Fruit fly (Drosophila melanogaster): ENCODE measurements around the gene PKD.

- TF ChIP-seq CrebA (GFP tag; optimal IDR thresholded peaks at IDR 0.05; ENCODE audit: borderline replicate concordance) (no peak), jim (GFP tag; optimal IDR thresholded peaks at IDR 0.05) (no peak), GATAd (GFP tag; optimal IDR thresholded peaks at IDR 0.05) (no peak), Abd-B (GFP tag; optimal IDR thresholded peaks at IDR 0.05) (no peak), Dfd (GFP tag; optimal IDR thresholded peaks at IDR 0.05) (no peak), dl (GFP tag; optimal IDR thresholded peaks at IDR 0.05; ENCODE audit: insufficient read depth in 1 of 2, partially characterized antibody in 2 of 2) (no peak)
These were observed 54.2 kb downstream of the PKD start for dm6 chr3R:18260016-18260415.
